Worm (Caenorhabditis elegans) whole organism, late embryonic: Measurements from ENCODE around the gene ZK353.4.

ENCODE experiments used
- ama-1 ChIP-seq: fragments of 150-350 bp; optimal IDR thresholded peaks from 2 replicates; lab custom pipeline; 2014
- sox-2 ChIP-seq: fragments of 200-800 bp; sonication (Bioruptor generic); IDR thresholded peaks from 2 replicates; pipeline ENCODE4 v1.3.6; 2022; ENCODE audit warnings: missing genetic modification reagents, missing genetic modification characterization, missing compliant biosample characterization

DNA sequence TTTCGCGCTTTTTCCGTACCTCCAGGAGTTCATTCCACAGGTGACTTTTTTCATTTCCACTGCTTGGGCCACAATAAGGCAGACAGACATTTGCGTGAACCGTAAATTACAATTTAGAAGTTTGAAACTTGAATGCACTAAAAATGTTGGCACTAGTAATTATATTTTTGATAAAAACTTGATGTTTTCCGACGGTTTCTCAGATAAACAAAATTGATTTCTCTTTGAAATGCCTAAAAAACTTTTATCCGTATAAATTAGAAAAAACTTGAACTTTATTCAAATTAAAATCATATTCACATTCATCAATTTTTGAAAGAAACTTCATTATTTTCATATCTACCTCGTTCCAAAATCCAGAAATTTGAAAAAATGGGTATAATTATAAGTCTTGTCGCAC, 6.2 kb upstream of the ZK353.4 start, which contains the start of gene ZK353.3:
- TF ChIP-seq ama-1 (lab: Kevin White, UChicago) (no peak), sox-2 (GFP tag; lab: Robert Waterston, UW) (no peak)
